Fruit fly (Drosophila melanogaster): ENCODE results near the gene Prp40.

Gene Prp40

dm6 chr2L:2999113-2999512 is 23.9 kb upstream of the Prp40 start, which contains the start of gene Ccdc85 (continued):
- TF ChIP-seq chif (GFP tag; optimal IDR thresholded peaks at IDR 0.05) (peak in 1 of 2 experiments; percentile 24), aop (GFP tag; IDR thresholded peaks at IDR 0.05) (no peak), CG8281 (tag; optimal IDR thresholded peaks at IDR 0.05) (no peak), CG34224 (GFP tag; IDR thresholded peaks at IDR 0.05; ENCODE audit: partially characterized antibody) (peak; percentile 97), Atf-2 (GFP tag; optimal IDR thresholded peaks at IDR 0.05) (no peak), ase (GFP tag; IDR thresholded peaks at IDR 0.05) (no peak), CHES-1-like (GFP tag; optimal IDR thresholded peaks at IDR 0.05) (peak; percentile 17), Hr51 (GFP tag; optimal IDR thresholded peaks at IDR 0.05) (no peak), CG32767 (GFP tag; IDR thresholded peaks at IDR 0.05) (no peak), CG16815 (GFP tag; optimal IDR thresholded peaks at IDR 0.05) (no peak), Doc2 (GFP tag; IDR thresholded peaks at IDR 0.05) (no peak), ERR (GFP tag; optimal IDR thresholded peaks at IDR 0.05) (peak; percentile 15), C15 (GFP tag; IDR thresholded peaks at IDR 0.05) (no peak), CG13775 (GFP tag; optimal IDR thresholded peaks at IDR 0.05) (no peak), CG15514 (GFP tag; optimal IDR thresholded peaks at IDR 0.05) (peak; percentile 64), fd64A (GFP tag; optimal IDR thresholded peaks at IDR 0.05) (no peak), Hand (GFP tag; optimal IDR thresholded peaks at IDR 0.05) (no peak), sisA (GFP tag; IDR thresholded peaks at IDR 0.05) (no peak), CTCF (GFP tag; optimal IDR thresholded peaks at IDR 0.05) (no peak), CG1832 (GFP tag; optimal IDR thresholded peaks at IDR 0.05) (no peak), CG4282 (GFP tag; optimal IDR thresholded peaks at IDR 0.05) (no peak), Doc3 (GFP tag; IDR thresholded peaks at IDR 0.05; ENCODE audit: partially characterized antibody) (peak; percentile 78), CG2129 (GFP tag; IDR thresholded peaks at IDR 0.05; ENCODE audit: partially characterized antibody) (peak; percentile 57), slp2 (GFP tag; optimal IDR thresholded peaks at IDR 0.05) (no peak), dmrt11E (tag; optimal IDR thresholded peaks at IDR 0.05) (no peak), zen (tag; optimal IDR thresholded peaks at IDR 0.05) (no peak), Neu2 (GFP tag; optimal IDR thresholded peaks at IDR 0.05; ENCODE audit: borderline replicate concordance) (no peak), fru (optimal IDR thresholded peaks at IDR 0.05) (no peak), CG31365 (tag; optimal IDR thresholded peaks at IDR 0.05) (no peak), CG10462 (GFP tag; optimal IDR thresholded peaks at IDR 0.05) (no peak), CG1529 (GFP tag; optimal IDR thresholded peaks at IDR 0.05) (no peak), CG17829 (tag; optimal IDR thresholded peaks at IDR 0.05) (peak; percentile 44), sens-2 (GFP tag; IDR thresholded peaks at IDR 0.05) (no peak), stc (GFP tag; IDR thresholded peaks at IDR 0.05) (no peak; the same call in 1 of the 2 replicates), Stat92E (GFP tag; optimal IDR thresholded peaks at IDR 0.05) (peak in 1 of 3 experiments; percentile 41), CG34422 (GFP tag; IDR thresholded peaks at IDR 0.05) (peak; percentile 70; the same call in 1 of the 3 replicates), gt (GFP tag; IDR thresholded peaks at IDR 0.05) (no peak), chinmo (GFP tag; IDR thresholded peaks at IDR 0.05; ENCODE audit: partially characterized antibody) (peak; percentile 98), CG3995 (GFP tag; optimal IDR thresholded peaks at IDR 0.05) (peak; percentile 93), CG10267 (tag; optimal IDR thresholded peaks at IDR 0.05) (peak; percentile 51), hth (optimal IDR thresholded peaks at IDR 0.05) (no peak), abd-A (tag; optimal IDR thresholded peaks at IDR 0.05) (no peak), btn (GFP tag; optimal IDR thresholded peaks at IDR 0.05) (no peak), CG5180 (GFP tag; optimal IDR thresholded peaks at IDR 0.05) (no peak), slou (GFP tag; optimal IDR thresholded peaks at IDR 0.05) (no peak), HLH54F (GFP tag; optimal IDR thresholded peaks at IDR 0.05) (no peak), CG14667 (GFP tag; IDR thresholded peaks at IDR 0.05) (no peak)
